Worm (Caenorhabditis elegans): Measurements from ENCODE around the gene srh-92.

srh-92 gene

ce11 chrV:7476766-7477165 is 16.0 kb upstream of the srh-92 start, which contains the start of gene srh-125:
Gene srh-125 (minus strand): TSS chrV:7476866.
- no peak for TF ChIP-seq nhr-23 (tag; optimal IDR thresholded peaks at IDR 0.05)
- no peak for TF ChIP-seq skn-1 (tag; optimal IDR thresholded peaks at IDR 0.05)
- no peak for TF ChIP-seq fos-1 (tag; optimal IDR thresholded peaks at IDR 0.05)
- TF ChIP-seq sma-9 (GFP tag; optimal IDR thresholded peaks at IDR 0.05) = no peak
- no peak for TF ChIP-seq sma-9 (tag; optimal IDR thresholded peaks at IDR 0.05)
- TF ChIP-seq dmd-4 (tag; optimal IDR thresholded peaks at IDR 0.05) = no peak

- TF ChIP-seq blmp-1 (tag; optimal IDR thresholded peaks at IDR 0.05; ENCODE audit: insufficient read depth) = no peak
- TF ChIP-seq ceh-16 (tag; optimal IDR thresholded peaks at IDR 0.05) = no peak
Observed at ce11 chrV:7472815-7473214, 12.0 kb upstream of the srh-92 start, which contains the start of gene str-28. Gene str-28 (minus strand): TSS chrV:7472915.

ce11 chrV:7465509-7465908 is 4.7 kb upstream of the srh-92 start, which contains the start of gene F25E5.1:
Gene F25E5.1 (plus strand): TSS chrV:7465884.
- TF ChIP-seq nhr-237 (tag; optimal IDR thresholded peaks at IDR 0.05) (no peak), sma-9 (GFP tag; optimal IDR thresholded peaks at IDR 0.05) (no peak), sma-9 (tag; optimal IDR thresholded peaks at IDR 0.05) (no peak), nhr-25 (tag; optimal IDR thresholded peaks at IDR 0.05) (no peak), nhr-11 (tag; optimal IDR thresholded peaks at IDR 0.05) (no peak), lin-39 (tag; optimal IDR thresholded peaks at IDR 0.05) (no peak), nhr-23 (tag; optimal IDR thresholded peaks at IDR 0.05) (no peak), unc-62 (GFP tag; optimal IDR thresholded peaks at IDR 0.05) (no peak), ceh-16 (tag; optimal IDR thresholded peaks at IDR 0.05) (no peak), sem-4 (tag; optimal IDR thresholded peaks at IDR 0.05) (no peak), nhr-6 (tag; optimal IDR thresholded peaks at IDR 0.05) (no peak), nhr-10 (tag; optimal IDR thresholded peaks at IDR 0.05) (no peak), skn-1 (tag; optimal IDR thresholded peaks at IDR 0.05) (no peak), egl-27 (tag; optimal IDR thresholded peaks at IDR 0.05) (no peak), nhr-77 (tag; optimal IDR thresholded peaks at IDR 0.05) (no peak), zag-1 (tag; optimal IDR thresholded peaks at IDR 0.05) (peak; percentile 13), sma-3 (GFP tag; optimal IDR thresholded peaks at IDR 0.05) (no peak), nhr-129 (tag; optimal IDR thresholded peaks at IDR 0.05) (no peak), mbf-1 (tag; optimal IDR thresholded peaks at IDR 0.05) (no peak), Y55F3AM.14 (GFP tag; optimal IDR thresholded peaks at IDR 0.05) (no peak), R02D3.7 (tag; optimal IDR thresholded peaks at IDR 0.05) (no peak), fos-1 (tag; optimal IDR thresholded peaks at IDR 0.05) (peak; percentile 55), ztf-11 (tag; optimal IDR thresholded peaks at IDR 0.05) (no peak), nhr-21 (tag; optimal IDR thresholded peaks at IDR 0.05) (no peak), crh-2 (tag; optimal IDR thresholded peaks at IDR 0.05) (peak; percentile 75), ztf-1 (GFP tag; conservative IDR thresholded peaks at IDR 0.05) (no peak), mdl-1 (tag; optimal IDR thresholded peaks at IDR 0.05) (peak in 1 of 2 experiments; percentile 57), gmeb-1 (tag; optimal IDR thresholded peaks at IDR 0.05) (peak; percentile 56), snpc-4 (tag; optimal IDR thresholded peaks at IDR 0.05) (no peak), unc-39 (tag; optimal IDR thresholded peaks at IDR 0.05) (no peak), mab-5 (tag; optimal IDR thresholded peaks at IDR 0.05) (peak; percentile 56), ztf-4 (tag; optimal IDR thresholded peaks at IDR 0.05) (no peak), elt-3 (tag; optimal IDR thresholded peaks at IDR 0.05) (no peak), nhr-12 (tag; optimal IDR thresholded peaks at IDR 0.05) (no peak), aly-2 (tag; optimal IDR thresholded peaks at IDR 0.05) (no peak), F13H6.1 (tag; optimal IDR thresholded peaks at IDR 0.05) (peak; percentile 78), lin-11 (tag; optimal IDR thresholded peaks at IDR 0.05) (peak; percentile 36), unc-55 (GFP tag; optimal IDR thresholded peaks at IDR 0.05) (no peak), ceh-82 (tag; optimal IDR thresholded peaks at IDR 0.05) (no peak), peb-1 (tag; optimal IDR thresholded peaks at IDR 0.05) (no peak), ZK546.5 (tag; optimal IDR thresholded peaks at IDR 0.05) (no peak), elt-1 (tag; optimal IDR thresholded peaks at IDR 0.05) (no peak), ama-1 (optimal IDR thresholded peaks at IDR 0.05) (no peak), alr-1 (tag; optimal IDR thresholded peaks at IDR 0.05) (no peak), C34F6.9 (tag; optimal IDR thresholded peaks at IDR 0.05) (peak; percentile 87), dmd-4 (tag; optimal IDR thresholded peaks at IDR 0.05) (no peak), lin-13 (GFP tag; optimal IDR thresholded peaks at IDR 0.05) (peak; percentile 53), blmp-1 (tag; optimal IDR thresholded peaks at IDR 0.05; ENCODE audit: insufficient read depth) (no peak), lsy-2 (tag; optimal IDR thresholded peaks at IDR 0.05) (peak in 1 of 2 experiments; percentile 2)

Data from whole organism, L2 larva.